Worm (Caenorhabditis elegans): Measurements from ENCODE around the gene Y41D4A.4.
A peak's percentile ranks its signal among the peaks of the same experiment; 100 is the strongest.

Gene Y41D4A.4

DNA sequence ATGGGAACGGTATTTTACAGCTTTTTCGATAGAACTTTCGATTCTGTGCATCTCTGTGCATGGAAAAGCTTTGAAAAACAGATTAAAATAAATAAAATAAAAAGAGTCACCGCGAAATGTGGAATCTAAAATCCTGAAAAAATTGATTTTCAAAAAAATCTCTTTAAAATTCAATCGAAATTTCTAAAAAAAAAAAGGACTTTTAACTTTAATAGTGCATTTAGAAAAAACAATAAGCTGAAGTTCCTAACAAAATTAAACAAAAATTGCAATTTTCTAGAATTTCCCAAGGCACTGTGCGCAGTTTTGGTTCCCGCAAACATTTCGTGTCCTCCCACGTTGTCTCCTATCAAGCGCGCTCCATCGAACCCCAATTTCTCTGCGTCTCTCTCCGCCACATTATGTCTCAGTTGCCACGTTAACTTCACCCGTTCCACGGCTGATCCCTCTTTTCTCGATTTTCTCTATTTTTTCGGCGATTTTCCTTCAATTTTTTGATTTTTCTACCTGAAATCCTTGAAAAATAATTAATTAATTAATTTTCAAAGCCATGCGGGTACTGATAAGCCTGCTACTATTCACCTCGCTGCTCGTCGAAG is at the start of gene Y41D4A.4, which contains the start of gene Y41D4A.6:
Gene Y41D4A.4, plus strand, starts transcription at position 549 of the 599 bp plus-strand sequence.
Gene Y41D4A.6, minus strand, starts transcription at position 51 of the 599 bp plus-strand sequence.
- TF ChIP-seq fkh-6 (tag; optimal IDR thresholded peaks at IDR 0.05) (peak; percentile 93), madf-2 (tag; optimal IDR thresholded peaks at IDR 0.05) (peak; percentile 42), hlh-8 (tag; optimal IDR thresholded peaks at IDR 0.05) (peak; percentile 98), ceh-24 (tag; optimal IDR thresholded peaks at IDR 0.05) (peak; percentile 52), tbx-7 (tag; optimal IDR thresholded peaks at IDR 0.05) (peak; percentile 98), gmeb-2 (tag; optimal IDR thresholded peaks at IDR 0.05) (peak; percentile 31), ceh-6 (GFP tag; optimal IDR thresholded peaks at IDR 0.05) (peak; percentile 3), pag-3 (tag; optimal IDR thresholded peaks at IDR 0.05; ENCODE audit: borderline replicate concordance) (peak; percentile 92), che-1 (tag; optimal IDR thresholded peaks at IDR 0.05) (peak; percentile 65), fkh-10 (GFP tag; optimal IDR thresholded peaks at IDR 0.05) (no peak), ref-2 (tag; optimal IDR thresholded peaks at IDR 0.05) (peak; percentile 99), ceh-18 (tag; optimal IDR thresholded peaks at IDR 0.05) (peak; percentile 90), npax-4 (tag; optimal IDR thresholded peaks at IDR 0.05) (peak; percentile 66), nhr-11 (tag; optimal IDR thresholded peaks at IDR 0.05) (no peak), ceh-22 (tag; optimal IDR thresholded peaks at IDR 0.05) (no peak), ceh-30 (tag; optimal IDR thresholded peaks at IDR 0.05) (no peak), pha-2 (tag; optimal IDR thresholded peaks at IDR 0.05) (peak; percentile 80), nhr-232 (tag; optimal IDR thresholded peaks at IDR 0.05) (peak; percentile 38), ceh-19 (GFP tag; optimal IDR thresholded peaks at IDR 0.05) (peak; percentile 82), sox-2 (GFP tag; IDR thresholded peaks at IDR 0.05) (no peak), elt-4 (tag; optimal IDR thresholded peaks at IDR 0.05) (peak; percentile 89), lin-11 (tag; optimal IDR thresholded peaks at IDR 0.05) (peak; percentile 21), K02D7.2 (tag; optimal IDR thresholded peaks at IDR 0.05) (peak; percentile 65), ceh-48 (tag; optimal IDR thresholded peaks at IDR 0.05) (peak; percentile 64), nfya-1 (tag; optimal IDR thresholded peaks at IDR 0.05) (peak; percentile 68), pqm-1 (tag; optimal IDR thresholded peaks at IDR 0.05) (peak; percentile 99), hlh-6 (tag; optimal IDR thresholded peaks at IDR 0.05) (peak; percentile 85), unc-3 (GFP tag; conservative IDR thresholded peaks at IDR 0.05) (no peak; the same call in 1 of the 2 replicates), unc-3 (tag; optimal IDR thresholded peaks at IDR 0.05) (peak; percentile 95), odd-2 (tag; optimal IDR thresholded peaks at IDR 0.05) (no peak), rnt-1 (tag; optimal IDR thresholded peaks at IDR 0.05) (peak; percentile 97), ceh-14 (tag; optimal IDR thresholded peaks at IDR 0.05) (peak; percentile 98), dve-1 (tag; optimal IDR thresholded peaks at IDR 0.05) (peak; percentile 43), ceh-34 (tag; optimal IDR thresholded peaks at IDR 0.05) (peak; percentile 93), unc-55 (GFP tag; optimal IDR thresholded peaks at IDR 0.05) (peak; percentile 25), lim-6 (tag; optimal IDR thresholded peaks at IDR 0.05) (peak; percentile 96), T23F11.4 (GFP tag; optimal IDR thresholded peaks at IDR 0.05) (peak; percentile 21), C08G9.2 (tag; optimal IDR thresholded peaks at IDR 0.05) (peak; percentile 99), fax-1 (tag; optimal IDR thresholded peaks at IDR 0.05) (peak; percentile 98), C38D4.7 (GFP tag; optimal IDR thresholded peaks at IDR 0.05) (peak; percentile 62), eyg-1 (tag; optimal IDR thresholded peaks at IDR 0.05) (peak; percentile 82), pros-1 (tag; optimal IDR thresholded peaks at IDR 0.05) (no peak), ahr-1 (tag; optimal IDR thresholded peaks at IDR 0.05) (peak; percentile 98), dmd-4 (tag; optimal IDR thresholded peaks at IDR 0.05; ENCODE audit: borderline replicate concordance) (peak; percentile 90), ttx-3 (tag; optimal IDR thresholded peaks at IDR 0.05) (peak; percentile 78), unc-42 (tag; optimal IDR thresholded peaks at IDR 0.05) (peak; percentile 99), unc-86 (tag; optimal IDR thresholded peaks at IDR 0.05) (peak; percentile 85), hlh-15 (tag; optimal IDR thresholded peaks at IDR 0.05) (peak; percentile 92), F13H6.1 (tag; optimal IDR thresholded peaks at IDR 0.05) (peak; percentile 97), syd-9 (tag; optimal IDR thresholded peaks at IDR 0.05) (peak; percentile 82), ama-1 (optimal IDR thresholded peaks at IDR 0.05) (no peak), mec-3 (tag; optimal IDR thresholded peaks at IDR 0.05; ENCODE audit: borderline replicate concordance) (peak; percentile 98), ceh-2 (tag; optimal IDR thresholded peaks at IDR 0.05) (peak; percentile 98)

Data from whole organism, late embryonic.